Fruit fly (Drosophila melanogaster) whole organism, embryonic: ENCODE results near the gene CG14423.
A peak's percentile ranks its signal among the peaks of the same experiment; 100 is the strongest.

ENCODE experiments used
- Aef1 ChIP-seq: fragments of 200-800 bp; sonication (Bioruptor generic); IDR thresholded peaks from 3 replicates; pipeline ENCODE4 v1.3.6; 2022; ENCODE audit warnings: missing biosample characterization, missing genetic modification characterization
- Bteb2 ChIP-seq: fragments of 200-800 bp; sonication (Bioruptor generic); optimal IDR thresholded peaks from 2 replicates; lab custom pipeline; 2016; ENCODE audit warnings: missing biosample characterization, missing genetic modification characterization
- CG11504 ChIP-seq: fragments of 200-800 bp; sonication (Bioruptor generic); optimal IDR thresholded peaks from 3 replicates; lab custom pipeline; 2019; ENCODE audit warnings: missing biosample characterization, mild to moderate bottlenecking, missing genetic modification characterization, moderate library complexity
- CG12219 ChIP-seq: fragments of 200-800 bp; sonication (Bioruptor generic); optimal IDR thresholded peaks from 3 replicates; lab custom pipeline; 2018; ENCODE audit warnings: missing biosample characterization, mild to moderate bottlenecking, missing genetic modification characterization
- CG16779 ChIP-seq: fragments of 200-800 bp; sonication (Bioruptor generic); IDR thresholded peaks from 2 replicates; pipeline ENCODE4 v1.3.6; 2022; ENCODE audit warnings: missing biosample characterization, missing genetic modification characterization
- CG17912 ChIP-seq: fragments of 200-800 bp; sonication (Bioruptor generic); optimal IDR thresholded peaks from 2 replicates; lab custom pipeline; 2018; ENCODE audit warnings: missing biosample characterization, mild to moderate bottlenecking, missing genetic modification characterization
- CG18764 ChIP-seq: fragments of 200-800 bp; sonication (Bioruptor generic); optimal IDR thresholded peaks from 3 replicates; lab custom pipeline; 2016; ENCODE audit warnings: missing biosample characterization, missing genetic modification characterization
- CG2129 ChIP-seq: fragments of 200-800 bp; sonication (Bioruptor generic); IDR thresholded peaks from 2 replicates; pipeline ENCODE4 v1.3.6; 2022; ENCODE audit warnings: missing biosample characterization, missing genetic modification characterization; ENCODE audit not compliant: partially characterized antibody
- CG3065 ChIP-seq: fragments of 200-800 bp; sonication (Bioruptor generic); optimal IDR thresholded peaks from 2 replicates; lab custom pipeline; 2016; ENCODE audit warnings: missing biosample characterization, missing genetic modification characterization
- CG3163 ChIP-seq: fragments of 200-800 bp; sonication (Bioruptor generic); optimal IDR thresholded peaks from 3 replicates; lab custom pipeline; 2016; ENCODE audit warnings: missing biosample characterization, missing genetic modification characterization
- CG3726 ChIP-seq: fragments of 200-800 bp; sonication (Bioruptor generic); IDR thresholded peaks from 3 replicates; pipeline ENCODE4, ENCODE4 v1.3.6; 2022; ENCODE audit warnings: missing biosample characterization, missing genetic modification characterization
- CG4360 ChIP-seq: fragments of 200-800 bp; sonication (Bioruptor generic); IDR thresholded peaks from 2 replicates; pipeline ENCODE4 v1.3.6; 2022; ENCODE audit warnings: missing biosample characterization, missing genetic modification characterization
- CG4730 ChIP-seq: fragments of 200-800 bp; sonication (Bioruptor generic); IDR thresholded peaks from 2 replicates; pipeline ENCODE4 v1.3.6; 2022; ENCODE audit warnings: missing biosample characterization, missing genetic modification characterization
- CG7357 ChIP-seq: fragments of 200-800 bp; sonication (Bioruptor generic); IDR thresholded peaks from 3 replicates; pipeline ENCODE4 v1.3.6; 2022; ENCODE audit warnings: missing biosample characterization, missing genetic modification characterization
- CG7556 ChIP-seq: fragments of 200-800 bp; sonication (Bioruptor generic); optimal IDR thresholded peaks from 2 replicates; lab custom pipeline; 2017; ENCODE audit warnings: missing biosample characterization, mild to moderate bottlenecking, missing genetic modification characterization
- CG7786 ChIP-seq: fragments of 200-800 bp; sonication (Bioruptor generic); optimal IDR thresholded peaks from 2 replicates; lab custom pipeline; 2016; ENCODE audit warnings: missing biosample characterization, missing genetic modification characterization
- Camta ChIP-seq: fragments of 200-800 bp; sonication (Bioruptor generic); optimal IDR thresholded peaks from 2 replicates; lab custom pipeline; 2016; ENCODE audit warnings: missing biosample characterization, missing genetic modification characterization
- D19A ChIP-seq: fragments of 200-800 bp; optimal IDR thresholded peaks from 3 replicates; lab custom pipeline; 2019; ENCODE audit warnings: missing biosample characterization, mild to moderate bottlenecking, missing genetic modification characterization, moderate library complexity
- Dbx ChIP-seq: fragments of 200-800 bp; sonication (Bioruptor generic); IDR thresholded peaks from 3 replicates; pipeline ENCODE4 v1.3.6; 2022; ENCODE audit warnings: missing biosample characterization, missing genetic modification characterization
- ERR ChIP-seq: fragments of 200-800 bp; sonication (Bioruptor generic); optimal IDR thresholded peaks from 2 replicates; lab custom pipeline; 2016; ENCODE audit warnings: missing biosample characterization, missing genetic modification characterization
- Fer2 ChIP-seq: fragments of 200-800 bp; sonication (Bioruptor generic); optimal IDR thresholded peaks from 2 replicates; lab custom pipeline; 2018; ENCODE audit warnings: missing biosample characterization, mild to moderate bottlenecking, missing genetic modification characterization, moderate library complexity
- HLH3B ChIP-seq: fragments of 200-800 bp; sonication (Bioruptor generic); IDR thresholded peaks from 2 replicates; pipeline ENCODE4 v1.3.6; 2022; ENCODE audit warnings: missing biosample characterization, missing genetic modification characterization
- MESR4 ChIP-seq: fragments of 200-800 bp; sonication (Bioruptor generic); optimal IDR thresholded peaks from 2 replicates; lab custom pipeline; 2018; ENCODE audit warnings: missing biosample characterization, mild to moderate bottlenecking, missing genetic modification characterization, moderate library complexity
- Med ChIP-seq: fragments of 200-800 bp; sonication (Bioruptor generic); peaks from one replicate; lab custom pipeline; 2016; ENCODE audit warnings: missing biosample characterization, missing genetic modification characterization, mild to moderate bottlenecking, inconsistent platforms, moderate library complexity
- Opbp ChIP-seq: fragments of 200-800 bp; sonication (Bioruptor generic); IDR thresholded peaks from 3 replicates; pipeline ENCODE4 v1.3.6; 2022; ENCODE audit warnings: missing biosample characterization, missing genetic modification characterization; ENCODE audit not compliant: partially characterized antibody
- ab ChIP-seq: fragments of 200-800 bp; sonication (Bioruptor generic); optimal IDR thresholded peaks from 2 replicates; lab custom pipeline; 2016; ENCODE audit warnings: missing biosample characterization, missing genetic modification characterization
- bab2 ChIP-seq: fragments of 200-800 bp; sonication (Bioruptor generic); optimal IDR thresholded peaks from 2 replicates; lab custom pipeline; 2016; ENCODE audit warnings: missing biosample characterization, missing genetic modification characterization
- btn ChIP-seq: fragments of 200-800 bp; sonication (Bioruptor generic); optimal IDR thresholded peaks from 2 replicates; lab custom pipeline; 2016; ENCODE audit warnings: missing biosample characterization, missing genetic modification characterization
- cad ChIP-seq: fragments of >200 bp; optimal IDR thresholded peaks from 2 replicates; lab custom pipeline; 2017; ENCODE audit warnings: missing biosample characterization, missing genetic modification characterization
- corto ChIP-seq: fragments of 200-800 bp; sonication (Bioruptor generic); optimal IDR thresholded peaks from 2 replicates; lab custom pipeline; 2016; ENCODE audit warnings: missing biosample characterization, mild to moderate bottlenecking, missing genetic modification characterization, moderate library complexity
- croc ChIP-seq: fragments of 200-800 bp; sonication (Bioruptor generic); conservative IDR thresholded peaks from 3 replicates; pipeline ENCODE4 v1.3.6; 2022; ENCODE audit warnings: missing biosample characterization, missing genetic modification characterization
- crol ChIP-seq: fragments of 200-800 bp; sonication (Bioruptor generic); IDR thresholded peaks from 2 replicates; pipeline ENCODE4 v1.3.6; 2022; ENCODE audit warnings: missing biosample characterization, missing genetic modification characterization
- disco-r ChIP-seq: fragments of 200-800 bp; sonication (Bioruptor generic); optimal IDR thresholded peaks from 2 replicates; lab custom pipeline; 2016; ENCODE audit warnings: missing biosample characterization, missing genetic modification characterization
- inv ChIP-seq: fragments of 200-800 bp; sonication (Bioruptor generic); IDR thresholded peaks from 2 replicates; pipeline ENCODE4 v1.3.6; 2022; ENCODE audit warnings: missing biosample characterization, missing genetic modification characterization; ENCODE audit not compliant: partially characterized antibody
- kay ChIP-seq: fragments of 200-800 bp; sonication (Bioruptor generic); optimal IDR thresholded peaks from 2 replicates; lab custom pipeline; 2016; ENCODE audit warnings: missing biosample characterization, missing genetic modification characterization
- lilli ChIP-seq: fragments of 200-800 bp; sonication (Bioruptor generic); optimal IDR thresholded peaks from 3 replicates; lab custom pipeline; 2016; ENCODE audit warnings: missing biosample characterization, missing genetic modification characterization
- lmd ChIP-seq: fragments of 200-800 bp; sonication (Bioruptor generic); IDR thresholded peaks from 2 replicates; pipeline ENCODE4 v1.3.6; 2022; ENCODE audit warnings: missing biosample characterization, missing genetic modification characterization
- lola ChIP-seq, 3 experiments: fragments of >200 bp in 2 of 3; fragments of 200-800 bp in 1 of 3; sonication (Bioruptor generic) in 1 of 3; optimal IDR thresholded peaks; 2 replicates each; lab custom pipeline; 2017 to 2019; ENCODE audit warnings: missing biosample characterization in 3 of 3, missing genetic modification characterization in 3 of 3, mild to moderate bottlenecking in 1 of 3, moderate library complexity in 1 of 3
- nerfin-2 ChIP-seq: fragments of 200-800 bp; sonication (Bioruptor generic); IDR thresholded peaks from 2 replicates; pipeline ENCODE4 v1.3.6; 2022; ENCODE audit warnings: missing biosample characterization, missing genetic modification characterization; ENCODE audit not compliant: partially characterized antibody
- oc ChIP-seq: fragments of 200-800 bp; sonication (Bioruptor generic); optimal IDR thresholded peaks from 2 replicates; lab custom pipeline; 2018; ENCODE audit warnings: missing biosample characterization, mild to moderate bottlenecking, missing genetic modification characterization, moderate library complexity
- otp ChIP-seq: fragments of 200-800 bp; sonication (Bioruptor generic); IDR thresholded peaks from 3 replicates; pipeline ENCODE4, ENCODE4 v1.3.6; 2022; ENCODE audit warnings: missing biosample characterization, missing genetic modification characterization
- pho ChIP-seq: fragments of 200-800 bp; sonication (Bioruptor generic); optimal IDR thresholded peaks from 2 replicates; lab custom pipeline; 2016; ENCODE audit warnings: missing biosample characterization, missing genetic modification characterization
- pros ChIP-seq: fragments of 200-800 bp; sonication (Bioruptor generic); optimal IDR thresholded peaks from 3 replicates; lab custom pipeline; 2019; ENCODE audit warnings: missing biosample characterization, mild to moderate bottlenecking, missing genetic modification characterization, moderate library complexity
- pzg ChIP-seq: fragments of 200-800 bp; sonication (Bioruptor generic); optimal IDR thresholded peaks from 3 replicates; lab custom pipeline; 2018; ENCODE audit warnings: missing biosample characterization, mild to moderate bottlenecking, missing genetic modification characterization, moderate library complexity
- ranshi ChIP-seq: fragments of 200-800 bp; sonication (Bioruptor generic); IDR thresholded peaks from 2 replicates; pipeline ENCODE4 v1.3.6; 2022; ENCODE audit warnings: missing biosample characterization, missing genetic modification characterization
- run ChIP-seq: fragments of 200-800 bp; sonication (Bioruptor generic); optimal IDR thresholded peaks from 3 replicates; lab custom pipeline; 2018; ENCODE audit warnings: missing biosample characterization, mild to moderate bottlenecking, missing genetic modification characterization
- salm ChIP-seq: fragments of 200-800 bp; sonication (Bioruptor generic); optimal IDR thresholded peaks from 2 replicates; lab custom pipeline; 2018; ENCODE audit warnings: missing biosample characterization, mild to moderate bottlenecking, missing genetic modification characterization
- seq ChIP-seq: fragments of 200-800 bp; sonication (Bioruptor generic); IDR thresholded peaks from 2 replicates; pipeline ENCODE4 v1.3.6; 2022; ENCODE audit warnings: missing biosample characterization, missing genetic modification characterization
- sr ChIP-seq: fragments of 200-800 bp; sonication (Bioruptor generic); IDR thresholded peaks from 3 replicates; pipeline ENCODE4 v1.3.6; 2022; ENCODE audit warnings: missing biosample characterization, missing genetic modification characterization
- vvl ChIP-seq: fragments of 200-800 bp; sonication (Bioruptor generic); IDR thresholded peaks from 2 replicates; pipeline ENCODE4 v1.3.6; 2022; ENCODE audit warnings: missing biosample characterization, missing genetic modification characterization
- zen2 ChIP-seq: fragments of 200-800 bp; sonication (Bioruptor generic); IDR thresholded peaks from 3 replicates; pipeline ENCODE4 v1.3.6; 2022; ENCODE audit warnings: missing biosample characterization, missing genetic modification characterization; ENCODE audit not compliant: partially characterized antibody

CG14423 gene

dm6 chrX:2919742-2920141 lies 25.5 kb upstream of the CG14423 start, which contains the start of gene CG3588 (continued):
- TF ChIP-seq lola (GFP tag; optimal IDR thresholded peaks at IDR 0.05; lab: Kevin White, UChicago) (no peak), kay (GFP tag; lab: Kevin White, UChicago) (no peak), MESR4 (GFP tag; lab: Kevin White, UChicago) (no peak), pho (GFP tag; lab: Kevin White, UChicago) (peak; percentile 82), ranshi (GFP tag; lab: Robert Waterston, UW) (peak; percentile 83), lilli (GFP tag; lab: Kevin White, UChicago) (peak; percentile 84), CG2129 (GFP tag; lab: Robert Waterston, UW) (no peak), CG7786 (GFP tag; lab: Kevin White, UChicago) (peak; percentile 65), CG18764 (GFP tag; lab: Kevin White, UChicago) (peak; percentile 18), CG4360 (GFP tag; lab: Robert Waterston, UW) (no peak), zen2 (no peak), CG3065 (GFP tag; lab: Kevin White, UChicago) (no peak), CG17912 (GFP tag; lab: Kevin White, UChicago) (no peak), corto (GFP tag; lab: Kevin White, UChicago) (no peak), ab (GFP tag; lab: Kevin White, UChicago) (no peak), oc (peak; percentile 2), D19A (tag; lab: Kevin White, UChicago) (no peak), pros (GFP tag; lab: Kevin White, UChicago) (no peak), cad (GFP tag; lab: Kevin White, UChicago) (no peak), ERR (GFP tag; lab: Kevin White, UChicago) (no peak), Camta (no peak), Aef1 (GFP tag; lab: Robert Waterston, UW) (peak; percentile 80), CG4730 (GFP tag; lab: Robert Waterston, UW) (peak; percentile 69), Dbx (peak; percentile 87), CG16779 (GFP tag; lab: Robert Waterston, UW) (peak; percentile 78), sr (GFP tag; lab: Robert Waterston, UW) (0 out of 3 replicates have a peak, but pooled peaks have one; percentile 14), disco-r (peak; percentile 54), salm (peak; percentile 6), Med (GFP tag; lab: Kevin White, UChicago) (peak; percentile 97), CG3163 (GFP tag; lab: Kevin White, UChicago) (peak; percentile 44), CG7357 (GFP tag; lab: Robert Waterston, UW) (0 out of 3 replicates have a peak, but pooled peaks have one; percentile 50), croc (GFP tag; lab: Robert Waterston, UW) (peak; percentile 38; the same call in 2 of the 3 replicates), btn (peak; percentile 31), bab2 (GFP tag; lab: Kevin White, UChicago) (peak; percentile 73), crol (GFP tag; lab: Robert Waterston, UW) (no peak), otp (GFP tag; lab: Robert Waterston, UW) (peak; percentile 51; the same call in 1 of the 3 replicates)
- TF ChIP-seq, all 482 proteins: peak for 300

- TF ChIP-seq HLH3B (GFP tag; lab: Robert Waterston, UW) = no peak
- no peak for TF ChIP-seq Fer2 (tag; lab: Kevin White, UChicago)
- no peak for TF ChIP-seq CG7556 (GFP tag; lab: Kevin White, UChicago)
- TF ChIP-seq lmd (GFP tag; lab: Robert Waterston, UW) = no peak
- no peak for TF ChIP-seq Aef1 (GFP tag; lab: Robert Waterston, UW)
- TF ChIP-seq CG3726 (GFP tag; lab: Robert Waterston, UW) = no peak
- TF ChIP-seq inv (GFP tag; lab: Robert Waterston, UW) = no peak
- TF ChIP-seq vvl = no peak
- TF ChIP-seq run = no peak
- TF ChIP-seq seq = no peak
- no peak for TF ChIP-seq Opbp
- TF ChIP-seq pzg = no peak
- no peak for TF ChIP-seq Bteb2
- TF ChIP-seq croc (GFP tag; lab: Robert Waterston, UW) = no peak
- TF ChIP-seq CG12219 (GFP tag; lab: Kevin White, UChicago) = no peak
- no peak for TF ChIP-seq nerfin-2
- no peak for TF ChIP-seq CG11504 (tag; lab: Kevin White, UChicago)
Measured at dm6 chrX:2927158-2927557, 18.0 kb upstream of the CG14423 start, which contains the start of gene CG14424. CG14424 (minus strand) TSS chrX:2927258.
